Fruit fly (Drosophila melanogaster) whole organism, embryonic: ENCODE measurements around the gene GlyRS.
A peak's percentile ranks its signal among the peaks of the same experiment; 100 is the strongest.

Experiments
- Asciz ChIP-seq: fragments of 200-800 bp; sonication (Bioruptor generic); optimal IDR thresholded peaks from 2 replicates; lab custom pipeline; 2017; ENCODE audit warnings: missing biosample characterization, mild to moderate bottlenecking, missing genetic modification characterization, missing genetic modification reagents
- Bgb ChIP-seq: fragments of 200-800 bp; sonication (Bioruptor generic); IDR thresholded peaks from 2 replicates; pipeline ENCODE4 v1.3.6; 2022; ENCODE audit warnings: missing biosample characterization, missing genetic modification characterization; ENCODE audit not compliant: partially characterized antibody
- BtbVII ChIP-seq: fragments of 200-800 bp; sonication (Bioruptor generic); optimal IDR thresholded peaks from 3 replicates; lab custom pipeline; 2017; ENCODE audit warnings: missing biosample characterization, mild to moderate bottlenecking, missing genetic modification characterization
- CG10274 ChIP-seq: fragments of 200-800 bp; sonication (Bioruptor generic); optimal IDR thresholded peaks from 3 replicates; lab custom pipeline; 2017; ENCODE audit warnings: missing biosample characterization, mild to moderate bottlenecking, missing genetic modification characterization
- CG11093 ChIP-seq: fragments of 200-800 bp; sonication (Bioruptor generic); IDR thresholded peaks from 3 replicates; pipeline ENCODE4 v1.3.6; 2022; ENCODE audit warnings: missing biosample characterization, missing genetic modification characterization
- CG1233 ChIP-seq: fragments of 200-800 bp; sonication (Bioruptor generic); optimal IDR thresholded peaks from 4 replicates; lab custom pipeline; 2018; ENCODE audit warnings: missing biosample characterization, mild to moderate bottlenecking, missing genetic modification characterization
- CG12769 ChIP-seq: fragments of 200-800 bp; sonication (Bioruptor generic); optimal IDR thresholded peaks from 2 replicates; lab custom pipeline; 2019; ENCODE audit warnings: missing biosample characterization, mild to moderate bottlenecking, missing genetic modification characterization, moderate library complexity
- CG14050 ChIP-seq: fragments of 200-800 bp; sonication (Bioruptor generic); IDR thresholded peaks from 3 replicates; pipeline ENCODE4 v1.3.6; 2022; ENCODE audit warnings: missing biosample characterization, missing genetic modification characterization
- CG15479 ChIP-seq: fragments of 200-800 bp; sonication (Bioruptor generic); optimal IDR thresholded peaks from 3 replicates; lab custom pipeline; 2019; ENCODE audit warnings: missing biosample characterization, mild to moderate bottlenecking, missing genetic modification characterization, moderate library complexity
- CG17912 ChIP-seq: fragments of 200-800 bp; sonication (Bioruptor generic); optimal IDR thresholded peaks from 2 replicates; lab custom pipeline; 2018; ENCODE audit warnings: missing biosample characterization, mild to moderate bottlenecking, missing genetic modification characterization
- CG33557 ChIP-seq: fragments of 200-800 bp; sonication (Bioruptor generic); optimal IDR thresholded peaks from 2 replicates; lab custom pipeline; 2019; ENCODE audit warnings: missing biosample characterization, mild to moderate bottlenecking, missing genetic modification characterization, moderate library complexity
- CG3407 ChIP-seq: fragments of 200-800 bp; sonication (Bioruptor generic); optimal IDR thresholded peaks from 2 replicates; lab custom pipeline; 2018; ENCODE audit warnings: missing biosample characterization, mild to moderate bottlenecking, missing genetic modification characterization
- CG34376 ChIP-seq: fragments of 200-800 bp; sonication (Bioruptor generic); optimal IDR thresholded peaks from 2 replicates; lab custom pipeline; 2018; ENCODE audit warnings: missing biosample characterization, mild to moderate bottlenecking, missing genetic modification characterization
- CG4730 ChIP-seq: fragments of 200-800 bp; sonication (Bioruptor generic); IDR thresholded peaks from 2 replicates; pipeline ENCODE4 v1.3.6; 2022; ENCODE audit warnings: missing biosample characterization, missing genetic modification characterization
- CG7372 ChIP-seq: fragments of 200-800 bp; sonication (Bioruptor generic); IDR thresholded peaks from 2 replicates; pipeline ENCODE4 v1.3.6; 2022; ENCODE audit warnings: missing biosample characterization, missing genetic modification characterization
- CG9876 ChIP-seq: fragments of 200-800 bp; sonication (Bioruptor generic); optimal IDR thresholded peaks from 2 replicates; lab custom pipeline; 2016; ENCODE audit warnings: missing biosample characterization, missing genetic modification characterization
- Chrac-16 ChIP-seq: fragments of 200-800 bp; sonication (Bioruptor generic); optimal IDR thresholded peaks from 3 replicates; lab custom pipeline; 2016; ENCODE audit warnings: missing biosample characterization, missing genetic modification characterization
- CkIIα-i1 ChIP-seq: fragments of 200-800 bp; sonication (Bioruptor generic); IDR thresholded peaks from 2 replicates; pipeline ENCODE4 v1.3.6; 2022; ENCODE audit warnings: missing biosample characterization, missing genetic modification characterization
- Dp ChIP-seq: fragments of 200-800 bp; sonication (Bioruptor generic); optimal IDR thresholded peaks from 2 replicates; lab custom pipeline; 2018; ENCODE audit warnings: missing biosample characterization, mild to moderate bottlenecking, missing genetic modification characterization, moderate library complexity
- Elba2 ChIP-seq: fragments of 200-800 bp; sonication (Bioruptor generic); optimal IDR thresholded peaks from 3 replicates; lab custom pipeline; 2016; ENCODE audit warnings: missing biosample characterization, missing genetic modification characterization
- Ets97D ChIP-seq: fragments of 200-800 bp; sonication (Bioruptor generic); optimal IDR thresholded peaks from 3 replicates; lab custom pipeline; 2016; ENCODE audit warnings: missing biosample characterization, missing genetic modification characterization
- Gug ChIP-seq: fragments of 200-800 bp; sonication (Bioruptor generic); IDR thresholded peaks from 4 replicates; pipeline ENCODE4 v1.3.6; 2022; ENCODE audit warnings: missing biosample characterization, missing genetic modification characterization
- Myb ChIP-seq: fragments of 200-800 bp; sonication (Bioruptor generic); optimal IDR thresholded peaks from 2 replicates; lab custom pipeline; 2016; ENCODE audit warnings: missing biosample characterization, missing genetic modification characterization
- NFAT ChIP-seq: fragments of 200-800 bp; sonication (Bioruptor generic); IDR thresholded peaks from 2 replicates; pipeline ENCODE4 v1.3.6; 2022; ENCODE audit warnings: missing biosample characterization, missing genetic modification characterization
- Neu2 ChIP-seq: fragments of 200-800 bp; sonication (Bioruptor generic); optimal IDR thresholded peaks from 3 replicates; lab custom pipeline; 2016; ENCODE audit warnings: missing biosample characterization, missing genetic modification characterization, borderline replicate concordance
- Oaz ChIP-seq: fragments of 200-800 bp; sonication (Bioruptor generic); IDR thresholded peaks from 2 replicates; pipeline ENCODE4 v1.3.6; 2022; ENCODE audit warnings: missing biosample characterization, missing genetic modification characterization
- Side ChIP-seq: fragments of 200-800 bp; sonication (Bioruptor generic); optimal IDR thresholded peaks from 2 replicates; lab custom pipeline; 2016; ENCODE audit warnings: missing biosample characterization, missing genetic modification characterization
- Sox102F ChIP-seq: fragments of 200-800 bp; sonication (Bioruptor generic); optimal IDR thresholded peaks from 2 replicates; lab custom pipeline; 2018; ENCODE audit warnings: missing biosample characterization, mild to moderate bottlenecking, missing genetic modification characterization, moderate library complexity
- Spps ChIP-seq: fragments of 200-800 bp; sonication (Bioruptor generic); optimal IDR thresholded peaks from 2 replicates; lab custom pipeline; 2018; ENCODE audit warnings: missing biosample characterization, mild to moderate bottlenecking, missing genetic modification characterization
- Stat92E ChIP-seq, 3 experiments: fragments of >200 bp in 2 of 3; fragments of 200-800 bp in 1 of 3; sonication (Bioruptor generic) in 1 of 3; optimal IDR thresholded peaks; 2 replicates each; lab custom pipeline; 2017 to 2019; ENCODE audit warnings: missing biosample characterization in 3 of 3, missing genetic modification characterization in 3 of 3, mild to moderate bottlenecking in 1 of 3, moderate library complexity in 1 of 3
- Taf1 ChIP-seq: fragments of 200-800 bp; sonication (Bioruptor generic); IDR thresholded peaks from 2 replicates; pipeline ENCODE4 v1.3.6; 2022; ENCODE audit warnings: missing biosample characterization, missing genetic modification characterization
- ab ChIP-seq: fragments of 200-800 bp; sonication (Bioruptor generic); optimal IDR thresholded peaks from 2 replicates; lab custom pipeline; 2016; ENCODE audit warnings: missing biosample characterization, missing genetic modification characterization
- az2 ChIP-seq: fragments of 200-800 bp; sonication (Bioruptor generic); optimal IDR thresholded peaks from 3 replicates; lab custom pipeline; 2016; ENCODE audit warnings: missing biosample characterization, missing genetic modification characterization
- cg ChIP-seq: fragments of 200-800 bp; sonication (Bioruptor generic); optimal IDR thresholded peaks from 3 replicates; lab custom pipeline; 2019; ENCODE audit warnings: missing biosample characterization, mild to moderate bottlenecking, missing genetic modification characterization, moderate library complexity
- grau ChIP-seq: fragments of 200-800 bp; optimal IDR thresholded peaks from 3 replicates; lab custom pipeline; 2019; ENCODE audit warnings: missing biosample characterization, mild to moderate bottlenecking, missing genetic modification characterization, moderate library complexity
- gsb ChIP-seq: fragments of 200-800 bp; sonication (Bioruptor generic); IDR thresholded peaks from 2 replicates; pipeline ENCODE4 v1.3.6; 2022; ENCODE audit warnings: missing biosample characterization, missing genetic modification characterization
- hb ChIP-seq: fragments of 200-800 bp; sonication (Bioruptor generic); IDR thresholded peaks from 3 replicates; pipeline ENCODE4 v1.3.6; 2022; ENCODE audit warnings: missing biosample characterization, missing genetic modification characterization; ENCODE audit not compliant: partially characterized antibody
- jing ChIP-seq: fragments of 200-800 bp; sonication (Bioruptor generic); optimal IDR thresholded peaks from 2 replicates; lab custom pipeline; 2018; ENCODE audit warnings: missing biosample characterization, mild to moderate bottlenecking, missing genetic modification characterization
- kah ChIP-seq: fragments of 200-800 bp; sonication (Bioruptor generic); optimal IDR thresholded peaks from 2 replicates; lab custom pipeline; 2018; ENCODE audit warnings: missing biosample characterization, mild to moderate bottlenecking, missing genetic modification characterization
- klu ChIP-seq: fragments of 200-800 bp; sonication (Bioruptor generic); IDR thresholded peaks from 2 replicates; pipeline ENCODE4 v1.3.6; 2022; ENCODE audit warnings: missing biosample characterization, missing genetic modification characterization
- nerfin-1 ChIP-seq: fragments of 200-800 bp; sonication (Bioruptor generic); optimal IDR thresholded peaks from 3 replicates; lab custom pipeline; 2019; ENCODE audit warnings: missing biosample characterization, mild to moderate bottlenecking, missing genetic modification characterization, moderate library complexity
- pan ChIP-seq, 4 experiments: fragments of >200 bp in 3 of 4; fragments of 200-800 bp in 1 of 4; sonication (Bioruptor generic) in 1 of 4; optimal IDR thresholded peaks in 3 of 4; IDR thresholded peaks in 1 of 4; 2 replicates each; pipeline versions ENCODE4 v1.3.6 to Lab custom; 2017 to 2022; ENCODE audit warnings: missing biosample characterization in 2 of 4, missing genetic modification characterization in 2 of 4, mixed read lengths in 1 of 4
- psq ChIP-seq: fragments of 200-800 bp; sonication (Bioruptor generic); optimal IDR thresholded peaks from 2 replicates; lab custom pipeline; 2017; ENCODE audit warnings: missing biosample characterization, missing genetic modification characterization
- sens-2 ChIP-seq: fragments of 200-800 bp; sonication (Bioruptor generic); IDR thresholded peaks from 2 replicates; pipeline ENCODE4 v1.3.6; 2022; ENCODE audit warnings: missing biosample characterization, missing genetic modification characterization
- toy ChIP-seq: fragments of 200-800 bp; sonication (Bioruptor generic); IDR thresholded peaks from 2 replicates; pipeline ENCODE4 v1.3.6; 2022; ENCODE audit warnings: missing biosample characterization, missing genetic modification characterization
- vfl ChIP-seq: fragments of 200-800 bp; sonication (Bioruptor generic); optimal IDR thresholded peaks from 2 replicates; lab custom pipeline; 2016; ENCODE audit warnings: missing biosample characterization, missing genetic modification characterization
- zfh2 ChIP-seq: fragments of 200-800 bp; sonication (Bioruptor generic); optimal IDR thresholded peaks from 2 replicates; lab custom pipeline; 2016; ENCODE audit warnings: missing biosample characterization, missing genetic modification characterization

The GlyRS gene

DNA sequence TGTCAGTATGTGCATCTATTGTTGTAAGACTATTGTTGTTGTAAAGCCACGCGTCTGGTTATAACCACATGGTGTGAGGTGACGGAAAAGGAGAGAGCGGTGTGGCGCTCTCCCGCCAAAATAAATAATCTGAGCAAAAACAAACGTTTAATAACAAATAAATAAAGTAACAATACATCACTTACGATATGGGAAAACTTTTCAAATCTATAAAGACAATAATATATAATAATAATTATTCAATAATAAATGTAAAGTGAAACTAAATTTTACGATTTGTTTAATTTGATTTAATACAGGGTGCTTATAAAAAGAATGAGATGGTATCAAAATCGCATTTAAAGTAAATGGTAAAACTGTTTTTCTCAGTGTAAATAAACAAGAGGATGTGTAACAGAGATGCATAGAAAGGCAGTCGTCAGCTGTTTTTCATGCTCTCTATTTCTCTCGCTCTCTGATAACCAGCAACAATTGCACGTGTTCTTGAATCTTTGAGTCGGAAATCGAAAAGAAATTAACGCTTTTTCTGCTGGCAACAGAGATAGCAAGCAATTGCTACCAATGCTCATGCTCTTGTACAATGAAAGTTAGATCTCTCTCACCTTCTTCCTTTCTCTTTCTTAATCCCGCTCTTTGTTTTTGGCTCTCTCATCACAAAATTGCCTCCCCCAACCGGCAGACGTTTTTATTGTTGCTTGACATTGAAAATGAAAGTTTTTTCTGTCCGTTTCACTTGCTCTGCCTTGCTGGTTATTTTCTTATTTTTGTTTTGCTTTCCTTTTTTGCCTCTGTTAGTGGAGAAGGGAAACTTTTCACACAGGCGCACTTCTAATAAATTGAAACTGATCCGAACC lies 3.9 kb downstream of the GlyRS start (continued):
- TF ChIP-seq sens-2 (GFP tag; lab: Robert Waterston, UW) (0 out of 2 replicates have a peak, but pooled peaks have one; percentile 5), CG15479 (GFP tag; lab: Kevin White, UChicago) (peak; percentile 13), CG9876 (no peak), Myb (GFP tag; lab: Kevin White, UChicago) (no peak), pan (optimal IDR thresholded peaks at IDR 0.05; lab: Kevin White, UChicago) (no peak), pan (GFP tag; optimal IDR thresholded peaks at IDR 0.05 in 1 of 2, IDR thresholded peaks at IDR 0.05 in 1 of 2) (peak in 1 of 2 experiments; percentile 91), CG17912 (GFP tag; lab: Kevin White, UChicago) (peak; percentile 2), CG4730 (GFP tag; lab: Robert Waterston, UW) (peak; percentile 66), Oaz (GFP tag; lab: Robert Waterston, UW) (no peak), jing (GFP tag; lab: Kevin White, UChicago) (no peak), Spps (tag; lab: Kevin White, UChicago) (peak; percentile 93), nerfin-1 (tag; lab: Kevin White, UChicago) (peak; percentile 91), gsb (GFP tag; lab: Robert Waterston, UW) (peak; percentile 77), BtbVII (GFP tag; lab: Kevin White, UChicago) (peak; percentile 86), Dp (GFP tag; lab: Kevin White, UChicago) (no peak), Ets97D (GFP tag; lab: Kevin White, UChicago) (no peak), cg (GFP tag; lab: Kevin White, UChicago) (no peak), CkIIα-i1 (GFP tag; lab: Robert Waterston, UW) (no peak), klu (GFP tag; lab: Robert Waterston, UW) (no peak; the same call in 1 of the 2 replicates), Gug (peak; percentile 15; the same call in 1 of the 4 replicates), vfl (GFP tag; lab: Kevin White, UChicago) (no peak), CG12769 (no peak), CG14050 (GFP tag; lab: Robert Waterston, UW) (peak; percentile 61; the same call in 2 of the 3 replicates), Bgb (GFP tag; lab: Robert Waterston, UW) (no peak; the same call in 1 of the 2 replicates), Side (GFP tag; lab: Kevin White, UChicago) (no peak), CG3407 (peak; percentile 79), CG34376 (GFP tag; lab: Kevin White, UChicago) (peak; percentile 69), Stat92E (GFP tag; optimal IDR thresholded peaks at IDR 0.05; lab: Kevin White, UChicago) (peak in 1 of 3 experiments; percentile 45), Taf1 (GFP tag; lab: Robert Waterston, UW) (no peak), Chrac-16 (peak; percentile 47), psq (GFP tag; lab: Kevin White, UChicago) (peak; percentile 11), toy (peak; percentile 39; the same call in 1 of the 2 replicates), CG33557 (GFP tag; lab: Kevin White, UChicago) (peak; percentile 79), CG11093 (GFP tag; lab: Robert Waterston, UW) (no peak; the same call in 2 of the 3 replicates), Elba2 (GFP tag; lab: Kevin White, UChicago) (no peak), CG10274 (GFP tag; lab: Kevin White, UChicago) (peak; percentile 31), Sox102F (GFP tag; lab: Kevin White, UChicago) (peak; percentile 85), Neu2 (no peak), CG7372 (GFP tag; lab: Robert Waterston, UW) (peak; percentile 67; the same call in 1 of the 2 replicates), hb (no peak), CG1233 (peak; percentile 93), NFAT (GFP tag; lab: Robert Waterston, UW) (peak; percentile 70; the same call in 1 of the 2 replicates), Asciz (peak; percentile 84), kah (peak; percentile 62), grau (tag; lab: Kevin White, UChicago) (peak; percentile 86), az2 (GFP tag; lab: Kevin White, UChicago) (peak; percentile 80), ab (no peak), zfh2 (GFP tag; lab: Kevin White, UChicago) (no peak)
